Worm (Caenorhabditis elegans): ENCODE data around the gene fntb-1.

Gene fntb-1

DNA sequence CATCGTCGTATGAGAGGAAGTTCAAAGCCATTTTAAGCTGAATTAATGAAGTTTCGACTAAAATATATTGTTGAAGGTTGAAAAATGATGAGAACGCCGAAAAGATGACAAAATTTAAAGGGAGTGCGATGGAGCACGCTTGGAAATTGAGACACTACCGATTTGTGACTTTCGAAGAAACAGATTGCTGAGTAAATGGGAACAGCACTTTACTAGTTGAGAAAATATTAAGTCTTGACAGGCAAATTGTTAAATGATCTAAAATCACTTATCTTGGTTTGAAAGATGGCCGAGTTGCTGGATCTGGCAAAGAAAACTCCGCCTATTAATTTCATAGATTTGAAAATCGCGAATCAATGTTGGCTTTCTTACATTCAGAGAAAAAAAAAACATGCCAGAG lies 24.2 kb upstream of the fntb-1 start, which contains the start of gene rpoa-12 (continued):
- peak; percentile 54 for TF ChIP-seq zip-5 (tag; optimal IDR thresholded peaks at IDR 0.05)
- TF ChIP-seq tbx-2 (tag; optimal IDR thresholded peaks at IDR 0.05): peak; percentile 76
- peak; percentile 69 for TF ChIP-seq tbx-7 (tag; optimal IDR thresholded peaks at IDR 0.05)
- peak; percentile 16 for TF ChIP-seq ceh-18 (tag; optimal IDR thresholded peaks at IDR 0.05)
- peak; percentile 49 for TF ChIP-seq ceh-34 (tag; optimal IDR thresholded peaks at IDR 0.05)
- peak; percentile 22 for TF ChIP-seq ceh-14 (tag; optimal IDR thresholded peaks at IDR 0.05)
- no peak for TF ChIP-seq F13H6.1 (tag; optimal IDR thresholded peaks at IDR 0.05)

DNA sequence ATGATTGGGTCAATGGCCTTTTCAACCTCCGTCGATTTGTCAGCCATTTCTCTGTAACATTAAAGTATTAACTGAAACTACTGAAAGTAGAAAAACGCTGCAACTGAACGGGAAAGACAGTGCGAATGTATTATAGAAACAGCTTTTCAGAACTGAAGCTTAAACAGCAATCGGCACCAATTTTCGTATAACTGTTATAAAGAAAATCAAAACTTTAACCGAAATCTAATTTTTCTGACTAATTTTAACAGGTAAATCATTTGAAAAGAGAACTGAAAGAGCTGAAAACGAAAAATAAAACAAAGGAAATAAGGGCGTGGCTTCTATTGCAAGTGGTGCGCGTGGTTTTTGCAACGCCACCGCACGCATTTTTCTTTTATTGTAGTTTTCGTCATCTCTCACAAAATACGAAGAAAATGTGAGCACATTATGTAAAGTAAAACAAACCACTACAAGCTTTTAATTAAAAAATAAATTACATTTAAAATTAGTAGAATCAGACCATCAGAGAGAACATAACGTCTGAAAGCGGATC lies 22.4 kb upstream of the fntb-1 start, which contains the start of gene rrsr-1:
Gene rrsr-1 (minus strand): TSS at position 51 of the 535 bp plus-strand sequence.
- TF ChIP-seq madf-2 (tag; optimal IDR thresholded peaks at IDR 0.05) (no peak), ref-2 (tag; optimal IDR thresholded peaks at IDR 0.05) (no peak), K09A11.1 (tag; optimal IDR thresholded peaks at IDR 0.05; ENCODE audit: insufficient read depth) (peak; percentile 26), unc-86 (tag; optimal IDR thresholded peaks at IDR 0.05) (peak; percentile 10), ceh-19 (GFP tag; optimal IDR thresholded peaks at IDR 0.05) (no peak), che-1 (tag; optimal IDR thresholded peaks at IDR 0.05) (no peak), ceh-31 (tag; optimal IDR thresholded peaks at IDR 0.05) (peak; percentile 25), tbx-2 (tag; optimal IDR thresholded peaks at IDR 0.05) (peak; percentile 36), hlh-13 (GFP tag; optimal IDR thresholded peaks at IDR 0.05) (no peak), pqm-1 (tag; optimal IDR thresholded peaks at IDR 0.05) (no peak), mec-3 (tag; optimal IDR thresholded peaks at IDR 0.05; ENCODE audit: borderline replicate concordance) (no peak), ceh-14 (tag; optimal IDR thresholded peaks at IDR 0.05) (peak; percentile 66), ttx-3 (tag; optimal IDR thresholded peaks at IDR 0.05) (no peak), tbx-7 (tag; optimal IDR thresholded peaks at IDR 0.05) (no peak), rnt-1 (tag; optimal IDR thresholded peaks at IDR 0.05) (no peak), pros-1 (tag; optimal IDR thresholded peaks at IDR 0.05) (no peak), lin-11 (tag; optimal IDR thresholded peaks at IDR 0.05) (no peak), ama-1 (optimal IDR thresholded peaks at IDR 0.05) (no peak), zip-5 (tag; optimal IDR thresholded peaks at IDR 0.05) (peak; percentile 13), ceh-30 (tag; optimal IDR thresholded peaks at IDR 0.05) (no peak), pax-1 (tag; optimal IDR thresholded peaks at IDR 0.05) (no peak), nfya-1 (tag; optimal IDR thresholded peaks at IDR 0.05) (peak; percentile 44), pha-2 (tag; optimal IDR thresholded peaks at IDR 0.05) (no peak), fax-1 (tag; optimal IDR thresholded peaks at IDR 0.05) (no peak), elt-2 (tag; optimal IDR thresholded peaks at IDR 0.05) (peak; percentile 6), ceh-34 (tag; optimal IDR thresholded peaks at IDR 0.05) (peak; percentile 15), nhr-232 (tag; optimal IDR thresholded peaks at IDR 0.05) (no peak)

DNA sequence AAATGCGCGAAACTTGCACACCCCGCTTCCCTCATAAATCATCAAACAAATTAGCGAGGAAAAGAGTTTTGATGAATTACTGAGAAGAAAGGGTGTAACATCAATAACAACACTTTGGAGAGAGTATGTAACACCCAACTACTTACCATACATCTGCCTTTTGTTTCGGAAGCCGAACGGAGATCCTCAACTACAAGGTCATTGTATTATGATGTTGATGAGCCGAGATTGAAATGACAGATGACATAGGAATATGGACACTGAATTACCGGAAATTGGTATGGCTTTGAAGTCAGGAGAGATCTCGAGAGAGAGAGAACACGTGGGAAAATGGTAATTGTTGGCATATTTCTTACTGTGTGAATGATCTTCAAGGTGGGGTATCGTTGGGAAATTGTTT lies 21.4 kb upstream of the fntb-1 start:
- TF ChIP-seq unc-86 (tag; optimal IDR thresholded peaks at IDR 0.05) (no peak), sox-2 (GFP tag; IDR thresholded peaks at IDR 0.05) (peak; percentile 26)

DNA sequence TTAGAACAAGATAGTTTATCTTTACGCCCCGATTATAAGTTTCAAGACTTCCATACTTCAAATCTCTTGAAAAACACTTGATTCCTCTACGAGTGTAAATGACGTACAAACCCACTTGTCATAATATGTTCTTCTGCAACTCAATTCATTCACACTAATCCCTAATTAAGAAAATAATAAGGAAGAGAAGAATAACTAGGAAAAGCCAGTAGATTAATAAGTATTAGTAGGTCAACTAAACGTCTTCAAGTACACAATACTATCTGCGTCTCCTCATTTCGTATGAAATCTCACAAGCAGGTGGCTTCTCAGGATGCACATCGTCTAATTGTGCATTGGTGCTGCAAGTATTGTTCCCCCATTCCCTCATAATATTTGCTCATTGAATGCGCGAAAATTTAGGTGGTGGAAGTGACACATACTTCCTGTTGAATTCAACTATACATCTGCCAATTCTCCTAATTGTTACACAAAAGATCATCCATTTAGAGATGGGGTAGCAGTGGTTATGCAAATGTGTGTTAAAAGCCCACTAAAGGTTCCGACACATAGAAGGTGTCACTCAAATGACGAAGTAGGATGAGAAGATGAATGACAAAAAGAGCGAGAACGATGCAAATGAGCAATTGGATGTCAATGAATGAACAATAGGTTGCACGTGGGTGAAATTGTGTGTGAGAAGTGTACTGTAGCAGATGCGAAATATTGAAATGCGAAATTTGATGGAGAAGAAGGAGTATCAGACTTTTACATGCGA lies 20.2 kb upstream of the fntb-1 start:
- TF ChIP-seq ceh-31 (tag; optimal IDR thresholded peaks at IDR 0.05) (peak; percentile 23), fkh-6 (tag; optimal IDR thresholded peaks at IDR 0.05) (no peak), sox-2 (GFP tag; IDR thresholded peaks at IDR 0.05) (peak; percentile 47; the same call in 1 of the 2 replicates), ceh-24 (tag; optimal IDR thresholded peaks at IDR 0.05) (no peak), ceh-2 (tag; optimal IDR thresholded peaks at IDR 0.05) (no peak), unc-42 (tag; optimal IDR thresholded peaks at IDR 0.05) (peak; percentile 21), unc-55 (GFP tag; optimal IDR thresholded peaks at IDR 0.05) (no peak)
